Worm (Caenorhabditis elegans) whole organism, L1 larva: ENCODE data around the gene klo-2.
A peak's percentile ranks its signal among the peaks of the same experiment; 100 is the strongest.
"Not testable (repeated sequence)": the region's sequence is repeated elsewhere in the genome, so short reads cannot be mapped to it uniquely, and the experiment has no call there.

Experiments used
- C04F5.9 ChIP-seq: sonication (generic microtip); optimal IDR thresholded peaks from 2 replicates; lab custom pipeline; 2016; ENCODE audit warnings: missing genetic modification characterization, missing compliant biosample characterization
- C34B4.2 ChIP-seq: sonication (generic microtip); optimal IDR thresholded peaks from 2 replicates; lab custom pipeline; 2017; ENCODE audit warnings: mild to moderate bottlenecking, missing genetic modification characterization, missing compliant biosample characterization
- alr-1 ChIP-seq: fragments of 200-800 bp; sonication (Bioruptor generic); optimal IDR thresholded peaks from 2 replicates; lab custom pipeline; 2018; ENCODE audit warnings: borderline replicate concordance, mild to moderate bottlenecking, missing genetic modification characterization, missing compliant biosample characterization
- blmp-1 ChIP-seq: fragments of 150-350 bp; optimal IDR thresholded peaks from 2 replicates; lab custom pipeline; 2014; ENCODE audit warnings: missing biosample characterization, missing genetic modification characterization
- ceh-82 ChIP-seq, 3 experiments: fragments of 150-350 bp in 1 of 3; sonication (generic microtip) in 2 of 3; optimal IDR thresholded peaks; 2 replicates each; lab custom pipeline; 2014 to 2017; ENCODE audit warnings: missing biosample characterization in 3 of 3, missing genetic modification characterization in 3 of 3
- ceh-88 ChIP-seq: fragments of 200-800 bp; sonication (Bioruptor generic); IDR thresholded peaks from 2 replicates; pipeline ENCODE4 v1.3.6; 2022; ENCODE audit warnings: missing genetic modification characterization, missing compliant biosample characterization
- dsc-1 ChIP-seq: sonication (generic microtip); optimal IDR thresholded peaks from 2 replicates; lab custom pipeline; 2016; ENCODE audit warnings: mild to moderate bottlenecking, missing genetic modification characterization, missing compliant biosample characterization
- efl-1 ChIP-seq, 4 experiments: fragments of 150-350 bp; optimal IDR thresholded peaks in 3 of 4; peaks in 1 of 4; 1 replicate in 1 of 4; 2 replicates in 3 of 4; lab custom pipeline; 2014; ENCODE audit warnings: missing biosample characterization in 2 of 4, missing genetic modification characterization in 2 of 4, missing genetic modification reagents in 2 of 4
- egl-27 ChIP-seq, 2 experiments: fragments of 150-350 bp in 1 of 2; sonication (generic microtip); optimal IDR thresholded peaks; 3 replicates each; lab custom pipeline; 2017 to 2018; ENCODE audit warnings: missing biosample characterization in 2 of 2, missing genetic modification characterization in 2 of 2, missing genetic modification reagents in 2 of 2
- elt-2 ChIP-seq: sonication (generic microtip); optimal IDR thresholded peaks from 2 replicates; lab custom pipeline; 2016; ENCODE audit warnings: missing genetic modification characterization, mild to moderate bottlenecking, inconsistent platforms, missing compliant biosample characterization, missing genetic modification reagents
- elt-3 ChIP-seq, 6 experiments: fragments of 150-350 bp in 1 of 6; sonication (generic microtip); optimal IDR thresholded peaks; 2 replicates each; lab custom pipeline; 2017 to 2018; ENCODE audit warnings: missing biosample characterization in 6 of 6, missing genetic modification characterization in 6 of 6, inconsistent platforms in 1 of 6
- fkh-10 ChIP-seq: sonication (generic microtip); optimal IDR thresholded peaks from 2 replicates; lab custom pipeline; 2017; ENCODE audit warnings: missing biosample characterization, missing genetic modification reagents, missing genetic modification characterization
- fos-1 ChIP-seq: fragments of 150-350 bp; optimal IDR thresholded peaks from 2 replicates; lab custom pipeline; 2014; ENCODE audit warnings: missing biosample characterization, missing genetic modification characterization
- hlh-17 ChIP-seq: fragments of 200-800 bp; sonication (Bioruptor generic); optimal IDR thresholded peaks from 2 replicates; lab custom pipeline; 2018; ENCODE audit warnings: missing genetic modification characterization, mild to moderate bottlenecking, missing compliant biosample characterization, moderate library complexity, borderline replicate concordance
- jun-1 ChIP-seq: fragments of 150-350 bp; optimal IDR thresholded peaks from 2 replicates; lab custom pipeline; 2014; ENCODE audit warnings: missing biosample characterization, missing genetic modification reagents, missing genetic modification characterization
- lin-13 ChIP-seq: fragments of 150-350 bp; optimal IDR thresholded peaks from 2 replicates; lab custom pipeline; 2014; ENCODE audit warnings: missing biosample characterization, missing genetic modification reagents, missing genetic modification characterization
- lin-35 ChIP-seq, 2 experiments: fragments of 150-350 bp; optimal IDR thresholded peaks; 2 replicates each; lab custom pipeline; 2014; ENCODE audit warnings: missing biosample characterization in 2 of 2, missing genetic modification characterization in 2 of 2, missing genetic modification reagents in 2 of 2
- lsy-2 ChIP-seq, 2 experiments: fragments of 150-350 bp; optimal IDR thresholded peaks; 2 replicates each; lab custom pipeline; 2014; ENCODE audit warnings: missing biosample characterization in 2 of 2, missing genetic modification characterization in 2 of 2
- mef-2 ChIP-seq: fragments of 150-350 bp; optimal IDR thresholded peaks from 2 replicates; lab custom pipeline; 2014; ENCODE audit warnings: missing biosample characterization, missing genetic modification characterization
- nhr-11 ChIP-seq: fragments of 150-350 bp; optimal IDR thresholded peaks from 2 replicates; lab custom pipeline; 2014; ENCODE audit warnings: missing biosample characterization, missing genetic modification characterization
- nhr-20 ChIP-seq: sonication (generic microtip); optimal IDR thresholded peaks from 2 replicates; lab custom pipeline; 2016; ENCODE audit warnings: mild to moderate bottlenecking, missing genetic modification characterization, missing compliant biosample characterization
- nhr-237 ChIP-seq: fragments of 150-350 bp; optimal IDR thresholded peaks from 2 replicates; lab custom pipeline; 2014; ENCODE audit warnings: missing biosample characterization, missing genetic modification characterization
- nhr-77 ChIP-seq: fragments of 150-350 bp; optimal IDR thresholded peaks from 2 replicates; lab custom pipeline; 2014; ENCODE audit warnings: missing biosample characterization, missing genetic modification characterization
- nhr-84 ChIP-seq: sonication (generic microtip); optimal IDR thresholded peaks from 2 replicates; lab custom pipeline; 2017; ENCODE audit warnings: missing biosample characterization, missing genetic modification characterization
- nhr-90 ChIP-seq: sonication (generic microtip); optimal IDR thresholded peaks from 2 replicates; lab custom pipeline; 2016; ENCODE audit warnings: mild to moderate bottlenecking, missing genetic modification characterization, missing compliant biosample characterization; ENCODE audit not compliant: poor library complexity
- pqm-1 ChIP-seq: sonication (generic microtip); optimal IDR thresholded peaks from 3 replicates; lab custom pipeline; 2017; ENCODE audit warnings: missing biosample characterization, missing genetic modification characterization
- rnt-1 ChIP-seq: sonication (generic microtip); optimal IDR thresholded peaks from 2 replicates; lab custom pipeline; 2016; ENCODE audit warnings: mild to moderate bottlenecking, missing genetic modification characterization, moderate library complexity, missing compliant biosample characterization
- sox-4 ChIP-seq: sonication (generic microtip); optimal IDR thresholded peaks from 2 replicates; lab custom pipeline; 2016; ENCODE audit warnings: missing genetic modification characterization, missing compliant biosample characterization
- sptf-1 ChIP-seq: fragments of 150-350 bp; optimal IDR thresholded peaks from 2 replicates; lab custom pipeline; 2014; ENCODE audit warnings: missing biosample characterization, missing genetic modification characterization
- swsn-7 ChIP-seq: sonication (generic microtip); optimal IDR thresholded peaks from 2 replicates; lab custom pipeline; 2016; ENCODE audit warnings: missing genetic modification characterization, missing compliant biosample characterization
- tbx-2 ChIP-seq: sonication (generic microtip); optimal IDR thresholded peaks from 2 replicates; lab custom pipeline; 2016; ENCODE audit warnings: missing genetic modification characterization, missing compliant biosample characterization
- unc-98 ChIP-seq: fragments of 200-800 bp; sonication (Bioruptor generic); IDR thresholded peaks from 2 replicates; pipeline ENCODE4 v1.3.6; 2022; ENCODE audit warnings: missing genetic modification characterization, missing compliant biosample characterization
- zag-1 ChIP-seq: fragments of 150-350 bp; optimal IDR thresholded peaks from 2 replicates; lab custom pipeline; 2014; ENCODE audit warnings: missing biosample characterization, missing genetic modification characterization

The klo-2 gene

DNA sequence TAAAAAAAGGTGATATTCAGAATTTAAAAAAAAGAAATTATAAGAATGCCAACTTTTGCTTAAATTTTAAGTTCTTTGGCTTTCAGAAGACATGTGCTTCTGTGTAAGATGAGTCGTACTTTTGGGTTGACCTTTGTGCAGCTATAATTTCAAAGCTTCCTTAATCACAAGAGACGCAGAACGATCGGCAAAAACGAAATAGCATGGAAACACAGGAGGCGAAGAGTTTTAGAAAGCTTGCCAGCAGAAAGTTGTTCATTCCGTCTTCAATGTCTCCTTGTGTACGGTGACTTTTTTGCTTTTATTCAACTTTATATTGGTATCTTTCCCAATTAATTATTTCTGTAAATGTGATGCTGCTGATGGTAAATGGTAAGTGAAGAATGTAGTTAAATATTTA, 13.1 kb upstream of the klo-2 start:
- TF ChIP-seq efl-1 (optimal IDR thresholded peaks at IDR 0.05; lab: Kevin White, UChicago) (peak; percentile 36 to 42), efl-1 (GFP tag; optimal IDR thresholded peaks at IDR 0.05 in 1 of 2; lab: Kevin White, UChicago) (peak in 1 of 2 experiments; percentile 88), hlh-17 (GFP tag; lab: Kevin White, UChicago) (no peak), nhr-77 (tag; lab: Kevin White, UChicago) (no peak), tbx-2 (tag; lab: Kevin White, UChicago) (no peak), nhr-84 (no peak), nhr-11 (tag; lab: Kevin White, UChicago) (no peak), nhr-90 (no peak), lin-35 (GFP tag; optimal IDR thresholded peaks at IDR 0.05; lab: Kevin White, UChicago) (no peak), zag-1 (no peak), swsn-7 (no peak), dsc-1 (tag; lab: Kevin White, UChicago) (peak; percentile 32), lsy-2 (tag; optimal IDR thresholded peaks at IDR 0.05; lab: Kevin White, UChicago) (no peak), fkh-10 (GFP tag; lab: Kevin White, UChicago) (no peak), blmp-1 (tag; lab: Kevin White, UChicago) (no peak), unc-98 (GFP tag; lab: Robert Waterston, UW) (no peak), C34B4.2 (tag; lab: Kevin White, UChicago) (no peak), pqm-1 (no peak)

DNA sequence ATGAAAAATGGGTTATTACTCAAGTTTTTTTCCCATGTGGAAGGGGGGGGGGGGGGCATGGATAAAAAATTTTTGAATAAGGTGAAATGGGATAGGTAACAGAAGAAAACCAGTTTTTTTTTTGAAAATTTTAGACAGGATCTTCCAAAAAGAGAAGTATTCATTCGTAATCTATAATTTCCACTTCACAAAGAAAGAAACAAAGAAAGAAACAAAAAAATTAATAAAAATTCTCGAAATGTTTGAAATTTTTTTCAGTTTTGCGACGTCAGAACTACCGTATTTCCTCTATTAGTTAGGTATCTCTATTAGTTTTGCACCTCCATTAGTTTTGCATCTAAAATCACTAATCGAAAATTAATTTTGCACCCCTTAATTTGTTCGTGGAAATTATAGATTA, 10.6 kb upstream of the klo-2 start, which contains the start of gene W04B5.6:
TSS of gene W04B5.6 (minus strand) at position 101 of the 400 bp plus-strand sequence.
- not testable (repeated sequence) for TF ChIP-seq alr-1, nhr-20, jun-1 (tag; lab: Kevin White, UChicago)

- not testable (repeated sequence) for TF ChIP-seq ceh-82 (tag; optimal IDR thresholded peaks at IDR 0.05; lab: Kevin White, UChicago); egl-27 (tag; optimal IDR thresholded peaks at IDR 0.05; lab: Kevin White, UChicago); lin-35 (GFP tag; optimal IDR thresholded peaks at IDR 0.05; lab: Kevin White, UChicago)
- TF ChIP-seq, all 84 proteins: peak for 0; not testable (repeated sequence) for 84
Observed at ce11 chrIII:2435805-2436204, 10.2 kb upstream of the klo-2 start, which contains the start of gene E02H9.6. TSS of gene E02H9.6 (plus strand) at chrIII:2436105.

DNA sequence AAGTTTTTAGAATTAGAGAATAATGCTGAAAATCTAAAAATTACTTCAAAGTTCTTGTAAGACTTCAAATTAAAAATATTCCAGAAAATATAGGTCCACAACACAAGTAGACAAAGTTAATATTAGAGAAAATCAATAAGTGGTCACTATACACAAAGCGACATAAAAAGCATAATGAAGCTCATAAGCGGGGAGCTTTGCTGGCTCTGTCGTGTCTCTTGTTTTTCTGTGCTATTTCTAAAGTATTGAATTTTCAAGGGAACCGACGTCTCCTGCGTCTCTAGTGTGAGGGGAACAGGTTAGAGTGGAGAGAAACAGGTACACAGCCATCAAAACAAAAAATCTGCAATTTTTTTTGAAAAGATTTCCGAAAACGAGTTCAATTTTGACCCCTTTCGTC, 7.5 kb upstream of the klo-2 start, which contains the start of gene E02H9.13:
TSS of gene E02H9.13 (minus strand) at position 199 of the 400 bp plus-strand sequence.
- TF ChIP-seq efl-1 (optimal IDR thresholded peaks at IDR 0.05; lab: Kevin White, UChicago) (peak; percentile 9 to 10), efl-1 (GFP tag; optimal IDR thresholded peaks at IDR 0.05 in 1 of 2; lab: Kevin White, UChicago) (no peak), mef-2 (tag; lab: Kevin White, UChicago) (no peak), nhr-237 (tag; lab: Kevin White, UChicago) (no peak)

DNA sequence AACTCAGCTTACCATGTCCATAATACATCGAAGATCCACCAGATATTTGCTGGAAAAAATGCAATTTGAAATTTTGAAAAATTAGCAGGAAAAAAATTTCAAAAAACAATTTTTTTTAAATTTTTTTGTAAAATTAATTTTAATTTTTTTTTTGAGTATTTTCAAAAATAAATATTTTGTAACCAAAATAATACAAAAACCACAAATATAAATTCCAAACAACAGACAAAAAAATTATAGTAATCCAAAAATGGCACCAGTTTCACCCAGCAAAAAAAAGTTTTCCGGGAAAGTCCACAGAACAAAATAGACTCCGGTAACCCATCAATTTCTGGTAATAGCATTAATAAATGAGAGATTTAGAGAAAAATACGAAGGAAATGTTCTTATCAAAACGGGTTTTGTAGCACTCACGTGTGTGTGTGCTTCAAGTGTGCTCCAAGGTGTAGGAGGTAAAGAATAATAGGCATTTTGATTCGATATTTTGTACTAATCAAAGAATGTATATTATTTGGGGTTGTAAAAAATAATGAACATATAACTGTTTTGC, 8.8 kb downstream of the klo-2 start, which contains the start of gene nhr-121:
TSS of gene nhr-121 (minus strand) at position 51 of the 550 bp plus-strand sequence.
- TF ChIP-seq lin-35 (GFP tag; optimal IDR thresholded peaks at IDR 0.05; lab: Kevin White, UChicago) (peak in 1 of 2 experiments; percentile 37), lin-13 (GFP tag; lab: Kevin White, UChicago) (no peak), ceh-88 (GFP tag; lab: Robert Waterston, UW) (no peak), elt-2 (peak; percentile 63), nhr-84 (no peak), sox-4 (tag; lab: Kevin White, UChicago) (no peak), fos-1 (tag; lab: Kevin White, UChicago) (no peak), elt-3 (tag; optimal IDR thresholded peaks at IDR 0.05; lab: Kevin White, UChicago) (no peak), C04F5.9 (tag; lab: Kevin White, UChicago) (no peak), efl-1 (optimal IDR thresholded peaks at IDR 0.05; lab: Kevin White, UChicago) (no peak), efl-1 (GFP tag; optimal IDR thresholded peaks at IDR 0.05 in 1 of 2; lab: Kevin White, UChicago) (no peak), rnt-1 (no peak), sptf-1 (tag; lab: Kevin White, UChicago) (no peak)
